Comparison of ENCODE assay signal across 1 fruit fly cellular context in genomic region chr3L:11291298-11292167, dm6.
TF ChIP-seq lines count a peak whose summit lies in the region.

No protein-coding gene starts in this region.

TF ChIP-seq in whole organism, embryonic, 481 proteins besides CTCF, POLR2A, EP300 and RAD21 (continued from another document and continues in another):
- TF ChIP-seq GATAe (GFP tag; conservative IDR thresholded peaks at IDR 0.05; lab: Robert Waterston, UW): no peak
- peak; percentile 79 for TF ChIP-seq vvl (GFP tag; IDR thresholded peaks at IDR 0.05; lab: Robert Waterston, UW)
- TF ChIP-seq rib (GFP tag; IDR thresholded peaks at IDR 0.05; lab: Robert Waterston, UW): no peak
- TF ChIP-seq CG2129 (GFP tag; IDR thresholded peaks at IDR 0.05; lab: Robert Waterston, UW; ENCODE audit: partially characterized antibody): no peak
- peak; percentile 54 for TF ChIP-seq phol (tag; optimal IDR thresholded peaks at IDR 0.05; lab: Kevin White, UChicago)
- TF ChIP-seq Dp (GFP tag; optimal IDR thresholded peaks at IDR 0.05; lab: Kevin White, UChicago): no peak
- no peak for TF ChIP-seq CG6791 (GFP tag; IDR thresholded peaks at IDR 0.05; lab: Robert Waterston, UW; ENCODE audit: partially characterized antibody)
- TF ChIP-seq ranshi (GFP tag; IDR thresholded peaks at IDR 0.05; lab: Robert Waterston, UW): peak; percentile 36
- TF ChIP-seq CG13624 (GFP tag; optimal IDR thresholded peaks at IDR 0.05; lab: Kevin White, UChicago): no peak
- peak; percentile 44; the same call in 1 of the 2 replicates for TF ChIP-seq H2.0 (GFP tag; IDR thresholded peaks at IDR 0.05; lab: Robert Waterston, UW)
- TF ChIP-seq esg (GFP tag; conservative IDR thresholded peaks at IDR 0.05; lab: Robert Waterston, UW): peak; percentile 29; the same call in 1 of the 2 replicates
- no peak for TF ChIP-seq CG6854 (GFP tag; optimal IDR thresholded peaks at IDR 0.05; lab: Kevin White, UChicago)
- TF ChIP-seq CG12299 (tag; optimal IDR thresholded peaks at IDR 0.05; lab: Kevin White, UChicago): no peak
- TF ChIP-seq CG10979 (tag; optimal IDR thresholded peaks at IDR 0.05; lab: Kevin White, UChicago): peak; percentile 17
- peak; percentile 14 for TF ChIP-seq CG9817 (tag; optimal IDR thresholded peaks at IDR 0.05; lab: Kevin White, UChicago)
- TF ChIP-seq HmgD (GFP tag; optimal IDR thresholded peaks at IDR 0.05; lab: Kevin White, UChicago): no peak
- TF ChIP-seq CG7745 (tag; optimal IDR thresholded peaks at IDR 0.05; lab: Kevin White, UChicago): no peak
- no peak for TF ChIP-seq CG15073 (GFP tag; optimal IDR thresholded peaks at IDR 0.05; lab: Kevin White, UChicago)
- TF ChIP-seq CG9876 (GFP tag; optimal IDR thresholded peaks at IDR 0.05; lab: Kevin White, UChicago): no peak
- peak; percentile 64 for TF ChIP-seq sqz (GFP tag; optimal IDR thresholded peaks at IDR 0.05; lab: Kevin White, UChicago)
- no peak for TF ChIP-seq tio (GFP tag; optimal IDR thresholded peaks at IDR 0.05; lab: Kevin White, UChicago)
- no peak for TF ChIP-seq onecut (GFP tag; IDR thresholded peaks at IDR 0.05; lab: Robert Waterston, UW)
- no peak for TF ChIP-seq sna (GFP tag; IDR thresholded peaks at IDR 0.05; lab: Robert Waterston, UW; ENCODE audit: partially characterized antibody)
- peak; percentile 29 for TF ChIP-seq Hmr (GFP tag; optimal IDR thresholded peaks at IDR 0.05; lab: Kevin White, UChicago)
- peak; percentile 44 for TF ChIP-seq CG12391 (tag; optimal IDR thresholded peaks at IDR 0.05; lab: Kevin White, UChicago)
- TF ChIP-seq CG7963 (GFP tag; IDR thresholded peaks at IDR 0.05; lab: Robert Waterston, UW; ENCODE audit: partially characterized antibody): no peak
- peak; percentile 28; the same call in 1 of the 2 replicates for TF ChIP-seq CG17328 (GFP tag; IDR thresholded peaks at IDR 0.05; lab: Robert Waterston, UW)
- no peak for TF ChIP-seq inv (GFP tag; IDR thresholded peaks at IDR 0.05; lab: Robert Waterston, UW; ENCODE audit: partially characterized antibody)
- TF ChIP-seq tap (tag; optimal IDR thresholded peaks at IDR 0.05; lab: Kevin White, UChicago): peak; percentile 43
- peak; percentile 28 for TF ChIP-seq CrebB (tag; optimal IDR thresholded peaks at IDR 0.05; lab: Kevin White, UChicago)
- peak; percentile 4 for TF ChIP-seq CG12155 (GFP tag; optimal IDR thresholded peaks at IDR 0.05; lab: Kevin White, UChicago)
- TF ChIP-seq CG4328 (GFP tag; optimal IDR thresholded peaks at IDR 0.05; lab: Kevin White, UChicago): no peak
- TF ChIP-seq CG4282 (GFP tag; optimal IDR thresholded peaks at IDR 0.05; lab: Kevin White, UChicago): no peak
- peak; percentile 39; the same call in 1 of the 2 replicates for TF ChIP-seq sob (GFP tag; IDR thresholded peaks at IDR 0.05; lab: Robert Waterston, UW)
- peak; percentile 27 for TF ChIP-seq CG2875 (GFP tag; optimal IDR thresholded peaks at IDR 0.05; lab: Kevin White, UChicago)
- peak; percentile 16 for TF ChIP-seq CG6683 (GFP tag; optimal IDR thresholded peaks at IDR 0.05; lab: Kevin White, UChicago)
- peak; percentile 2 for TF ChIP-seq salm (tag; optimal IDR thresholded peaks at IDR 0.05; lab: Kevin White, UChicago)
- TF ChIP-seq da (GFP tag; optimal IDR thresholded peaks at IDR 0.05; lab: Kevin White, UChicago): no peak
- peak; percentile 90 for TF ChIP-seq CG12769 (tag; optimal IDR thresholded peaks at IDR 0.05; lab: Kevin White, UChicago)
- peak; percentile 44 for TF ChIP-seq fd96Cb (tag; optimal IDR thresholded peaks at IDR 0.05; lab: Kevin White, UChicago)
- TF ChIP-seq Bdp1 (GFP tag; optimal IDR thresholded peaks at IDR 0.05; lab: Kevin White, UChicago): no peak
- TF ChIP-seq ATbp (GFP tag; optimal IDR thresholded peaks at IDR 0.05; lab: Kevin White, UChicago): peak; percentile 23
- TF ChIP-seq lbe (GFP tag; optimal IDR thresholded peaks at IDR 0.05; lab: Kevin White, UChicago): no peak
- TF ChIP-seq CG17361 (GFP tag; IDR thresholded peaks at IDR 0.05; lab: Robert Waterston, UW): peak; percentile 58; the same call in 2 of the 3 replicates
- no peak for TF ChIP-seq CG3163 (GFP tag; optimal IDR thresholded peaks at IDR 0.05; lab: Kevin White, UChicago)
- peak; percentile 48 for TF ChIP-seq Vsx1 (GFP tag; optimal IDR thresholded peaks at IDR 0.05; lab: Kevin White, UChicago)
- no peak for TF ChIP-seq CG30431 (GFP tag; optimal IDR thresholded peaks at IDR 0.05; lab: Kevin White, UChicago)
- TF ChIP-seq CG11085 (GFP tag; IDR thresholded peaks at IDR 0.05; lab: Robert Waterston, UW): no peak
- no peak for TF ChIP-seq ro (GFP tag; IDR thresholded peaks at IDR 0.05; lab: Robert Waterston, UW)
- no peak for TF ChIP-seq Doc2 (GFP tag; IDR thresholded peaks at IDR 0.05; lab: Robert Waterston, UW)
- TF ChIP-seq Ada2b (GFP tag; IDR thresholded peaks at IDR 0.05; lab: Robert Waterston, UW): 0 out of 2 replicates have a peak, but pooled peaks have one; percentile 40
- TF ChIP-seq prd (optimal IDR thresholded peaks at IDR 0.05; lab: Kevin White, UChicago): no peak
- 0 out of 3 replicates have a peak, but pooled peaks have one; percentile 28 for TF ChIP-seq prd (GFP tag; IDR thresholded peaks at IDR 0.05; lab: Robert Waterston, UW)
- TF ChIP-seq CG10654 (GFP tag; optimal IDR thresholded peaks at IDR 0.05; lab: Kevin White, UChicago): peak; percentile 2
- peak; percentile 54 for TF ChIP-seq tgo (GFP tag; IDR thresholded peaks at IDR 0.05; lab: Robert Waterston, UW)
- no peak for TF ChIP-seq CG3407 (GFP tag; optimal IDR thresholded peaks at IDR 0.05; lab: Kevin White, UChicago)
- peak; percentile 72 for TF ChIP-seq CG11504 (tag; optimal IDR thresholded peaks at IDR 0.05; lab: Kevin White, UChicago)
- TF ChIP-seq CG11456 (GFP tag; IDR thresholded peaks at IDR 0.05; lab: Robert Waterston, UW): peak; percentile 58; the same call in 2 of the 3 replicates
- TF ChIP-seq Hr78 (GFP tag; optimal IDR thresholded peaks at IDR 0.05; lab: Kevin White, UChicago): no peak
- TF ChIP-seq Ravus (GFP tag; IDR thresholded peaks at IDR 0.05; lab: Robert Waterston, UW): no peak
- no peak for TF ChIP-seq CG42726 (GFP tag; IDR thresholded peaks at IDR 0.05; lab: Robert Waterston, UW; ENCODE audit: partially characterized antibody)
- peak; percentile 45 for TF ChIP-seq CG2678 (tag; optimal IDR thresholded peaks at IDR 0.05; lab: Kevin White, UChicago)
- no peak for TF ChIP-seq Kr (GFP tag; optimal IDR thresholded peaks at IDR 0.05; lab: Kevin White, UChicago)
- TF ChIP-seq CG5953 (GFP tag; IDR thresholded peaks at IDR 0.05; lab: Robert Waterston, UW): no peak
- TF ChIP-seq Myb (GFP tag; optimal IDR thresholded peaks at IDR 0.05; lab: Kevin White, UChicago): no peak
- TF ChIP-seq crc (GFP tag; optimal IDR thresholded peaks at IDR 0.05; lab: Kevin White, UChicago): no peak
- peak; percentile 47 for TF ChIP-seq CG15269 (tag; optimal IDR thresholded peaks at IDR 0.05; lab: Kevin White, UChicago)
- TF ChIP-seq CG17802 (tag; optimal IDR thresholded peaks at IDR 0.05; lab: Kevin White, UChicago): no peak
- TF ChIP-seq pzg (GFP tag; optimal IDR thresholded peaks at IDR 0.05; lab: Kevin White, UChicago): no peak
- peak; percentile 22 for TF ChIP-seq Asciz (GFP tag; optimal IDR thresholded peaks at IDR 0.05; lab: Kevin White, UChicago)
- no peak for TF ChIP-seq Atf-2 (GFP tag; optimal IDR thresholded peaks at IDR 0.05; lab: Kevin White, UChicago)
- peak; percentile 29 for TF ChIP-seq psq (GFP tag; optimal IDR thresholded peaks at IDR 0.05; lab: Kevin White, UChicago)
- peak; percentile 48 for TF ChIP-seq CG6765 (GFP tag; optimal IDR thresholded peaks at IDR 0.05; lab: Kevin White, UChicago)
- TF ChIP-seq grau (tag; optimal IDR thresholded peaks at IDR 0.05; lab: Kevin White, UChicago): peak; percentile 46
- TF ChIP-seq Bteb2 (GFP tag; optimal IDR thresholded peaks at IDR 0.05; lab: Kevin White, UChicago): no peak
- no peak for TF ChIP-seq Sry-δ (GFP tag; optimal IDR thresholded peaks at IDR 0.05; lab: Kevin White, UChicago)
- TF ChIP-seq CG8924 (tag; optimal IDR thresholded peaks at IDR 0.05; lab: Kevin White, UChicago): no peak
- no peak for TF ChIP-seq sima (GFP tag; optimal IDR thresholded peaks at IDR 0.05; lab: Kevin White, UChicago)
- TF ChIP-seq H15 (GFP tag; IDR thresholded peaks at IDR 0.05; lab: Robert Waterston, UW): 0 out of 3 replicates have a peak, but pooled peaks have one; percentile 40
- no peak for TF ChIP-seq Nf-YA (GFP tag; IDR thresholded peaks at IDR 0.05; lab: Robert Waterston, UW)
- no peak for TF ChIP-seq CG11398 (GFP tag; optimal IDR thresholded peaks at IDR 0.05; lab: Kevin White, UChicago)
- no peak for TF ChIP-seq lilli (GFP tag; optimal IDR thresholded peaks at IDR 0.05; lab: Kevin White, UChicago)
- TF ChIP-seq p53 (GFP tag; optimal IDR thresholded peaks at IDR 0.05; lab: Kevin White, UChicago): no peak
- peak in 1 of 2 experiments; percentile 24 for TF ChIP-seq Eip74EF (GFP tag; optimal IDR thresholded peaks at IDR 0.05; lab: Kevin White, UChicago)
- TF ChIP-seq dmrt11E (tag; optimal IDR thresholded peaks at IDR 0.05; lab: Kevin White, UChicago): peak; percentile 14
- TF ChIP-seq CG9727 (GFP tag; optimal IDR thresholded peaks at IDR 0.05; lab: Kevin White, UChicago): peak; percentile 27
- no peak for TF ChIP-seq Lim3 (GFP tag; IDR thresholded peaks at IDR 0.05; lab: Robert Waterston, UW)
- TF ChIP-seq Dek (tag; optimal IDR thresholded peaks at IDR 0.05; lab: Kevin White, UChicago): no peak
- no peak for TF ChIP-seq bab2 (GFP tag; optimal IDR thresholded peaks at IDR 0.05; lab: Kevin White, UChicago)
- TF ChIP-seq Camta (GFP tag; optimal IDR thresholded peaks at IDR 0.05; lab: Kevin White, UChicago): no peak
- peak; percentile 63 for TF ChIP-seq Rfx (GFP tag; IDR thresholded peaks at IDR 0.05; lab: Robert Waterston, UW)
- peak; percentile 41 for TF ChIP-seq lab (GFP tag; optimal IDR thresholded peaks at IDR 0.05; lab: Kevin White, UChicago)
- no peak for TF ChIP-seq seq (GFP tag; IDR thresholded peaks at IDR 0.05; lab: Robert Waterston, UW)
- no peak for TF ChIP-seq dati (GFP tag; IDR thresholded peaks at IDR 0.05; lab: Robert Waterston, UW)
- no peak for TF ChIP-seq aop (GFP tag; IDR thresholded peaks at IDR 0.05; lab: Robert Waterston, UW)
- TF ChIP-seq jumu (GFP tag; optimal IDR thresholded peaks at IDR 0.05; lab: Kevin White, UChicago): no peak
- TF ChIP-seq Lhr (GFP tag; optimal IDR thresholded peaks at IDR 0.05; lab: Kevin White, UChicago): no peak
- 0 out of 2 replicates have a peak, but pooled peaks have one; percentile 35 for TF ChIP-seq ssp (GFP tag; IDR thresholded peaks at IDR 0.05; lab: Robert Waterston, UW)
- TF ChIP-seq CG6654 (GFP tag; optimal IDR thresholded peaks at IDR 0.05; lab: Kevin White, UChicago): no peak
- peak; percentile 87 for TF ChIP-seq gsb-n (tag; optimal IDR thresholded peaks at IDR 0.05; lab: Kevin White, UChicago)
- TF ChIP-seq zf30C (GFP tag; optimal IDR thresholded peaks at IDR 0.05; lab: Kevin White, UChicago): no peak
- TF ChIP-seq HLH4C (GFP tag; IDR thresholded peaks at IDR 0.05; lab: Robert Waterston, UW; ENCODE audit: partially characterized antibody): 0 out of 3 replicates have a peak, but pooled peaks have one; percentile 7
- TF ChIP-seq HLH3B (GFP tag; IDR thresholded peaks at IDR 0.05; lab: Robert Waterston, UW): no peak
- TF ChIP-seq CHES-1-like (GFP tag; optimal IDR thresholded peaks at IDR 0.05; lab: Kevin White, UChicago): no peak
- TF ChIP-seq CG6272 (GFP tag; IDR thresholded peaks at IDR 0.05; lab: Robert Waterston, UW): no peak
- no peak for TF ChIP-seq Ets65A (GFP tag; lab: Kevin White, UChicago)
- TF ChIP-seq CG18262 (tag; optimal IDR thresholded peaks at IDR 0.05; lab: Kevin White, UChicago): peak; percentile 49
- peak; percentile 79 for TF ChIP-seq sd (tag; optimal IDR thresholded peaks at IDR 0.05; lab: Kevin White, UChicago)
- TF ChIP-seq TFAM (GFP tag; optimal IDR thresholded peaks at IDR 0.05; lab: Kevin White, UChicago): no peak
- no peak for TF ChIP-seq fd102C (GFP tag; optimal IDR thresholded peaks at IDR 0.05; lab: Kevin White, UChicago)
- peak; percentile 11; the same call in 1 of the 3 replicates for TF ChIP-seq Opbp (GFP tag; IDR thresholded peaks at IDR 0.05; lab: Robert Waterston, UW; ENCODE audit: partially characterized antibody)
- TF ChIP-seq mam (GFP tag; optimal IDR thresholded peaks at IDR 0.05; lab: Kevin White, UChicago): no peak
- TF ChIP-seq Six4 (GFP tag; optimal IDR thresholded peaks at IDR 0.05; lab: Kevin White, UChicago): no peak
- TF ChIP-seq chif (GFP tag; optimal IDR thresholded peaks at IDR 0.05; lab: Kevin White, UChicago): no peak
- no peak for TF ChIP-seq bbx (GFP tag; IDR thresholded peaks at IDR 0.05; lab: Robert Waterston, UW; ENCODE audit: partially characterized antibody)
- TF ChIP-seq Hmx (GFP tag; optimal IDR thresholded peaks at IDR 0.05; lab: Kevin White, UChicago): no peak
- TF ChIP-seq ase (GFP tag; IDR thresholded peaks at IDR 0.05; lab: Robert Waterston, UW): 0 out of 3 replicates have a peak, but pooled peaks have one; percentile 24
- TF ChIP-seq Drgx (GFP tag; IDR thresholded peaks at IDR 0.05; lab: Robert Waterston, UW): peak; percentile 56
- no peak for TF ChIP-seq Hr39 (optimal IDR thresholded peaks at IDR 0.05; lab: Kevin White, UChicago)
- peak; percentile 26; the same call in 1 of the 2 replicates for TF ChIP-seq ttk (GFP tag; IDR thresholded peaks at IDR 0.05; lab: Robert Waterston, UW)
- no peak for TF ChIP-seq eve (GFP tag; optimal IDR thresholded peaks at IDR 0.05; lab: Kevin White, UChicago)
- no peak for TF ChIP-seq NfI (GFP tag; optimal IDR thresholded peaks at IDR 0.05; lab: Kevin White, UChicago)
- no peak for TF ChIP-seq zen (tag; optimal IDR thresholded peaks at IDR 0.05; lab: Kevin White, UChicago)
- peak; percentile 6 for TF ChIP-seq Nf-YB (GFP tag; optimal IDR thresholded peaks at IDR 0.05; lab: Kevin White, UChicago)
- TF ChIP-seq mld (GFP tag; IDR thresholded peaks at IDR 0.05; lab: Robert Waterston, UW; ENCODE audit: partially characterized antibody): no peak
- no peak for TF ChIP-seq CG30020 (tag; optimal IDR thresholded peaks at IDR 0.05; lab: Kevin White, UChicago)
- no peak for TF ChIP-seq ab (GFP tag; optimal IDR thresholded peaks at IDR 0.05; lab: Kevin White, UChicago)
- TF ChIP-seq CG2199 (GFP tag; IDR thresholded peaks at IDR 0.05; lab: Robert Waterston, UW): 0 out of 3 replicates have a peak, but pooled peaks have one; percentile 7
- no peak for TF ChIP-seq Mad (GFP tag; optimal IDR thresholded peaks at IDR 0.05; lab: Kevin White, UChicago)
- peak; percentile 98; the same call in 3 of the 4 replicates for TF ChIP-seq chinmo (GFP tag; IDR thresholded peaks at IDR 0.05; lab: Robert Waterston, UW; ENCODE audit: partially characterized antibody)
- no peak for TF ChIP-seq CG2120 (GFP tag; optimal IDR thresholded peaks at IDR 0.05; lab: Kevin White, UChicago)
- no peak for TF ChIP-seq eyg (GFP tag; optimal IDR thresholded peaks at IDR 0.05; lab: Kevin White, UChicago)
